Worm (Caenorhabditis elegans) whole organism, midembryonic: ENCODE data around the gene F35H8.2.

Source experiments
- flt-1 ChIP-seq: fragments of 200-800 bp; sonication (Bioruptor generic); IDR thresholded peaks from 2 replicates; pipeline ENCODE4 v1.3.6; 2022; ENCODE audit warnings: missing genetic modification characterization, missing compliant biosample characterization
- klf-2 ChIP-seq: fragments of 200-800 bp; sonication (Bioruptor generic); conservative IDR thresholded peaks from 2 replicates; pipeline ENCODE4 v1.3.6; 2022; ENCODE audit warnings: missing genetic modification reagents, missing genetic modification characterization, missing compliant biosample characterization
- ref-1 ChIP-seq: fragments of 200-800 bp; sonication (Bioruptor generic); conservative IDR thresholded peaks from 2 replicates; pipeline ENCODE4 v1.3.6; 2022; ENCODE audit warnings: missing genetic modification reagents, missing genetic modification characterization, missing compliant biosample characterization
- tab-1 ChIP-seq: fragments of 200-800 bp; sonication (Bioruptor generic); IDR thresholded peaks from 2 replicates; pipeline ENCODE4 v1.3.6; 2022; ENCODE audit warnings: missing genetic modification characterization, missing compliant biosample characterization
- ztf-23 ChIP-seq: fragments of 200-800 bp; sonication (Bioruptor generic); IDR thresholded peaks from 2 replicates; pipeline ENCODE4 v1.3.6; 2022; ENCODE audit warnings: missing genetic modification reagents, missing genetic modification characterization, missing compliant biosample characterization
- ztf-29 ChIP-seq: fragments of 200-800 bp; sonication (Bioruptor generic); IDR thresholded peaks from 2 replicates; pipeline ENCODE4 v1.3.6; 2022; ENCODE audit warnings: missing genetic modification reagents, missing genetic modification characterization, missing compliant biosample characterization

DNA sequence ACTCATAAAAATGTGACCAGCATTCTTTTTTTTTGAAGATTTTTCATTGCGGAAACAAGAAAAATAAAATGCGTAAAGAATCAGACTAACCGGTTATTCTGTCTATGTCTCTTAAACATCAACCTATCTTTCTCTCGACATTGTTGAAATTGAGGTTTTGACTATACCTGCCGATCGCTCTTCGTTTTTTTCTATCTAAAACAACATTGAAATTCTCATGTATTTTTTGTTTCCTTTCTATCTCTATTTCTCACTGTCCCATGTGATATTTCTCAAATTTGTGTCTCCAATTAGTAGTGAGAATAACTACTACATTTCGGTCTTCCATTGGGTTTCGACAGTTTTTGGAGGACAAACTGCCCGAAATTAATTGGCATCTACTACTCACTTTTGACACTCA lies 5.6 kb downstream of the F35H8.2 start:
- TF ChIP-seq flt-1 (GFP tag; lab: Robert Waterston, UW): no peak
- TF ChIP-seq ztf-29 (GFP tag; lab: Robert Waterston, UW): no peak
- TF ChIP-seq ref-1: no peak
- TF ChIP-seq klf-2 (GFP tag; lab: Robert Waterston, UW): no peak
- TF ChIP-seq tab-1 (GFP tag; lab: Robert Waterston, UW): no peak
- TF ChIP-seq ztf-23 (GFP tag; lab: Robert Waterston, UW): no peak
